Worm (Caenorhabditis elegans): ENCODE data around the gene kin-29.

The kin-29 gene

DNA sequence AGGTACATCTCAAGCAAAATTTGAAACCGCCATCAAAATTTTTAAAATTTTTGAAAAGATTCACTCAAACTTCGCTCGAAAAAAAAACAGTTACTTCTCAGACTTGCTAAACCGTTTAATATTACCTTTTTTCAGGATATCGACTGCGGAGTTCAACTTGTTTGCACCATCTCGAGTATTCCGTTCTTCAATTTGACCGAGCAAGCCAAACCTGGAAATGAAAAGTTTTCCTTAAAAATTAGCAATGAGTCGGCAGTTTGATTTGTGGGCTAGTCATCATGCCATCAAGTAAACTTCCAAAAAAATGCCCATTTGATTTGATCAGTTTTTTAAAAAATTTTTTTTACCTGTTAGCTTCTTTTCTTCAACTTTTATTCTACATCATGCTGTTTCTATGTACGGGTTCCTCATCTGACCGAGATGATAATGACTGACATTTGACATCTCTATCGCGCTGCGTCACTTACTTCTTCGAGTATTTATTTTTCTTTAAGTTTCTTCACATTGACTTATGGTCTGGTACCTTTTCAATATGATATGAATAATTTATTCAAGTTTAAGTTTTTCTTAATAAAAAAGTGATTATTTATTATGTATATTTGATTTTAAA, 37.9 kb upstream of the kin-29 start:
- TF ChIP-seq ceh-43 (GFP tag; optimal IDR thresholded peaks at IDR 0.05) (no peak), M03D4.4 (tag; optimal IDR thresholded peaks at IDR 0.05) (no peak), flh-1 (GFP tag; optimal IDR thresholded peaks at IDR 0.05) (no peak), bed-3 (GFP tag; optimal IDR thresholded peaks at IDR 0.05) (no peak), nhr-237 (tag; optimal IDR thresholded peaks at IDR 0.05) (no peak), lin-13 (tag; optimal IDR thresholded peaks at IDR 0.05) (no peak), ceh-39 (tag; optimal IDR thresholded peaks at IDR 0.05) (no peak), ham-2 (GFP tag; optimal IDR thresholded peaks at IDR 0.05) (no peak), hlh-1 (tag; optimal IDR thresholded peaks at IDR 0.05) (no peak), mls-2 (tag; optimal IDR thresholded peaks at IDR 0.05) (no peak), nhr-76 (tag; optimal IDR thresholded peaks at IDR 0.05) (no peak), lsy-2 (tag; optimal IDR thresholded peaks at IDR 0.05) (no peak), ces-1 (GFP tag; optimal IDR thresholded peaks at IDR 0.05) (no peak), nhr-28 (tag; optimal IDR thresholded peaks at IDR 0.05) (no peak)

DNA sequence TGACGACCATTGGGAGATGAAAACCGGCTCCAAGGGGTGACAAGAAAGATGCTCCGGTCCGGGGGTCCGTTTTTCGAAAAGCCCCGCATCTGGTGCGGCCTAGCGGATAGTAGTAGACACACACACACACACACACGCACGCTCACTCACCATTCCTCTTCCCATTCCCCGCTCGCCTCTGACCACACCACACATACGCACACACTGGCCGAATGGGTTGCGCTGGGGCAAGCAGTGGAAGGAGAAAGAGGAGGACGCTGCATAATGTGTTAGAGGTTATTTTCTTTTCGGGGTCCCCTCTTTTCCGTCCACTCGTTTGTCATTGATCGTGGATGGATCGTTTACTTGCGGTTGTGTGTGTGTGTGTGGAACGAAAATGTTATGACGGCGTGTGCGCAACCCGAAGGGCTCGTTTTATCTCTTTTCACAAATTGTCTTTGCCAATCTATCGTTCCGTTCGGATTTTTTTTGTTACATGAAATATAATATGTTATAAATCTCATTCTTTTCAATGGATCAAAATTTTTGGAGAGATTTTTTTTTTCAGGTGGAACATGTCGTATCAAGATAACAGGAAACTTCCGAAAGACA, 33.2 kb upstream of the kin-29 start, which contains the start of gene vang-1:
vang-1 (plus strand) TSS at position 541 of the 591 bp plus-strand sequence.
- TF ChIP-seq unc-120 (tag; optimal IDR thresholded peaks at IDR 0.05; ENCODE audit: poor library complexity, severe bottlenecking) (peak; percentile 48), cnd-1 (tag; optimal IDR thresholded peaks at IDR 0.05) (peak; percentile 74), sptf-1 (tag; optimal IDR thresholded peaks at IDR 0.05) (peak; percentile 80), mls-2 (tag; optimal IDR thresholded peaks at IDR 0.05) (peak; percentile 70), hlh-1 (tag; optimal IDR thresholded peaks at IDR 0.05) (peak; percentile 24), unc-62 (GFP tag; optimal IDR thresholded peaks at IDR 0.05) (peak; percentile 22), lsy-2 (tag; optimal IDR thresholded peaks at IDR 0.05) (no peak), mep-1 (tag; optimal IDR thresholded peaks at IDR 0.05) (peak; percentile 38), ham-2 (GFP tag; optimal IDR thresholded peaks at IDR 0.05) (peak; percentile 63), nhr-28 (tag; optimal IDR thresholded peaks at IDR 0.05) (no peak), ceh-83 (GFP tag; optimal IDR thresholded peaks at IDR 0.05) (peak; percentile 74), snpc-4 (tag; optimal IDR thresholded peaks at IDR 0.05) (no peak), drap-1 (GFP tag; optimal IDR thresholded peaks at IDR 0.05) (peak; percentile 74), ces-1 (GFP tag; optimal IDR thresholded peaks at IDR 0.05) (peak; percentile 16), lin-13 (tag; optimal IDR thresholded peaks at IDR 0.05) (peak; percentile 47), nhr-76 (tag; optimal IDR thresholded peaks at IDR 0.05) (no peak), flh-1 (GFP tag; optimal IDR thresholded peaks at IDR 0.05) (no peak), elt-1 (tag; optimal IDR thresholded peaks at IDR 0.05; ENCODE audit: borderline replicate concordance, insufficient read depth) (no peak), M03D4.4 (tag; optimal IDR thresholded peaks at IDR 0.05) (peak; percentile 26), zip-8 (tag; optimal IDR thresholded peaks at IDR 0.05) (no peak), sem-2 (GFP tag; optimal IDR thresholded peaks at IDR 0.05) (peak; percentile 50), lin-32 (GFP tag; optimal IDR thresholded peaks at IDR 0.05) (peak; percentile 59), ztf-11 (tag; optimal IDR thresholded peaks at IDR 0.05) (peak; percentile 61)

DNA sequence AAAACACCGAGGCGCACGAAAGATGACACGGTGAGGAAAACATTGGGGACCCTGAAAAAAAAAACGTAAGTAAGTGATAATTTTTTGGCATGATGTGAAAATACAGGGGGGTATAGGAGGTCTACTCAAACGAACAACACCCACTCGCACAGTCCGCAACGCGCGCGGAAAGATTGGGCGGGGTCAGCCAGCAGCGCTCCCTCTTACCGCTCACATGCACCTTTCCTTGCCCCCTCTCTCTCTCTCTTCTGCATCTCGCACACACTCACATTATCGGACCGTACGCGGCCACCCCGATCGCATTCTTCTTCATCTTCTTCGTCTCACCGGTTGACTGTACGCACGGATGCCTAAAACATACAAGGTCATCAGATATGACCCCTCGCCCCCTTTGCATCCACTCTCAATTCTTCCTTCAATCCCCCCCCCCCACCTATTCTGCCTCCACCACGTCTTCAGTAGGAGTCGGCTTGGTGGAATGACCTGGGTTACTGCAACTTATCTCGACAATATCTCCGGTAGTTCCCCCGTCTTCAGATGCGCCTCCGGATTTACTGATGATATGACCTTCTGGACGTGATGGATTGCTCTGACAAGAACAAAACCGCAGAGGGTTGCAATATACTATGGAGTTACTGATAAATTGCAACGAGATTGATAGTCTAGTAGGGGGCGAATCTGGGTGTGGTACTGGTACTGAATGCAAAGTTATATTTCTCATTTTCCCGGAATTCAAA, 27.5 kb upstream of the kin-29 start, which contains the start of gene F53B3.5:
F53B3.5 (minus strand) TSS at position 51 of the 737 bp plus-strand sequence.
- TF ChIP-seq drap-1 (GFP tag; optimal IDR thresholded peaks at IDR 0.05): peak; percentile 68
- TF ChIP-seq unc-120 (tag; optimal IDR thresholded peaks at IDR 0.05; ENCODE audit: poor library complexity, severe bottlenecking): peak; percentile 7
- TF ChIP-seq elt-1 (tag; optimal IDR thresholded peaks at IDR 0.05; ENCODE audit: borderline replicate concordance, insufficient read depth): peak; percentile 77
- TF ChIP-seq nhr-28 (tag; optimal IDR thresholded peaks at IDR 0.05): no peak
- peak; percentile 24 for TF ChIP-seq M03D4.4 (tag; optimal IDR thresholded peaks at IDR 0.05)
- peak; percentile 39 for TF ChIP-seq sptf-1 (tag; optimal IDR thresholded peaks at IDR 0.05)
- peak; percentile 27 for TF ChIP-seq flh-1 (GFP tag; optimal IDR thresholded peaks at IDR 0.05)
- TF ChIP-seq mab-5 (tag; optimal IDR thresholded peaks at IDR 0.05): no peak
- TF ChIP-seq nhr-2 (tag; optimal IDR thresholded peaks at IDR 0.05): peak; percentile 92
- no peak for TF ChIP-seq ces-1 (GFP tag; optimal IDR thresholded peaks at IDR 0.05)
- peak; percentile 11 for TF ChIP-seq lin-13 (tag; optimal IDR thresholded peaks at IDR 0.05)
- no peak for TF ChIP-seq lin-32 (GFP tag; optimal IDR thresholded peaks at IDR 0.05)
- peak; percentile 86 for TF ChIP-seq ham-2 (GFP tag; optimal IDR thresholded peaks at IDR 0.05)
- peak; percentile 54 for TF ChIP-seq cnd-1 (tag; optimal IDR thresholded peaks at IDR 0.05)
- TF ChIP-seq zip-8 (tag; optimal IDR thresholded peaks at IDR 0.05): no peak
- TF ChIP-seq pha-4 (tag; optimal IDR thresholded peaks at IDR 0.05): peak; percentile 39
- TF ChIP-seq mls-2 (tag; optimal IDR thresholded peaks at IDR 0.05): peak; percentile 69
